Fruit fly (Drosophila melanogaster): Measurements from ENCODE around the gene CG15927.

Gene CG15927

dm6 chrX:12473953-12474468, 19.5 kb downstream of the CG15927 start (continued):
- TF ChIP-seq CG11294 (GFP tag; IDR thresholded peaks at IDR 0.05) (peak; percentile 41; the same call in 1 of the 2 replicates), Lpt (GFP tag; optimal IDR thresholded peaks at IDR 0.05) (no peak), Hr39 (GFP tag; optimal IDR thresholded peaks at IDR 0.05) (peak; percentile 26), Met (GFP tag; optimal IDR thresholded peaks at IDR 0.05) (peak; percentile 39), CG10631 (GFP tag; optimal IDR thresholded peaks at IDR 0.05) (peak; percentile 28), Eip75B (GFP tag; optimal IDR thresholded peaks at IDR 0.05) (no peak), Ets96B (tag; optimal IDR thresholded peaks at IDR 0.05) (no peak), Sox14 (GFP tag; optimal IDR thresholded peaks at IDR 0.05) (no peak), Smox (GFP tag; optimal IDR thresholded peaks at IDR 0.05) (peak; percentile 7), CG3032 (tag; optimal IDR thresholded peaks at IDR 0.05) (peak; percentile 1), Eip78C (GFP tag) (peak; percentile 69), topi (GFP tag; optimal IDR thresholded peaks at IDR 0.05) (peak; percentile 44), Hr38 (GFP tag; optimal IDR thresholded peaks at IDR 0.05) (no peak), CG32006 (GFP tag; optimal IDR thresholded peaks at IDR 0.05) (peak; percentile 45), Ets21C (GFP tag; optimal IDR thresholded peaks at IDR 0.05) (no peak), spab (GFP tag; optimal IDR thresholded peaks at IDR 0.05) (no peak), CG11762 (GFP tag; optimal IDR thresholded peaks at IDR 0.05; ENCODE audit: insufficient read depth) (no peak), acj6 (GFP tag; optimal IDR thresholded peaks at IDR 0.05) (peak; percentile 30), CG6792 (GFP tag; optimal IDR thresholded peaks at IDR 0.05) (peak; percentile 6), CG11902 (GFP tag; optimal IDR thresholded peaks at IDR 0.05) (no peak), CG6276 (GFP tag; optimal IDR thresholded peaks at IDR 0.05) (peak; percentile 19), CG3919 (GFP tag; optimal IDR thresholded peaks at IDR 0.05) (no peak), CG16779 (tag; optimal IDR thresholded peaks at IDR 0.05) (no peak), CG10669 (GFP tag; optimal IDR thresholded peaks at IDR 0.05) (no peak), Hr4 (GFP tag; optimal IDR thresholded peaks at IDR 0.05) (peak; percentile 6), fd85E (GFP tag; optimal IDR thresholded peaks at IDR 0.05) (no peak), dsx (GFP tag; optimal IDR thresholded peaks at IDR 0.05; ENCODE audit: poor library complexity, severe bottlenecking) (no peak), Blimp-1 (GFP tag; optimal IDR thresholded peaks at IDR 0.05) (no peak), CG9139 (GFP tag; optimal IDR thresholded peaks at IDR 0.05) (no peak), CG8319 (GFP tag; optimal IDR thresholded peaks at IDR 0.05) (no peak), Sox102F (GFP tag; optimal IDR thresholded peaks at IDR 0.05) (peak; percentile 19)

- no peak for TF ChIP-seq Met (GFP tag; optimal IDR thresholded peaks at IDR 0.05)
- no peak for TF ChIP-seq Hr38 (GFP tag; optimal IDR thresholded peaks at IDR 0.05)
- TF ChIP-seq CG15336 (GFP tag; IDR thresholded peaks at IDR 0.05): 0 out of 2 replicates have a peak, but pooled peaks have one; percentile 26
- TF ChIP-seq CG34406 (GFP tag; optimal IDR thresholded peaks at IDR 0.05): no peak
- TF ChIP-seq fd59A (GFP tag; optimal IDR thresholded peaks at IDR 0.05): no peak
- no peak for TF ChIP-seq Blimp-1 (GFP tag; optimal IDR thresholded peaks at IDR 0.05)
- TF ChIP-seq acj6 (GFP tag; optimal IDR thresholded peaks at IDR 0.05): no peak
- no peak for TF ChIP-seq CG11294 (GFP tag; IDR thresholded peaks at IDR 0.05)
- TF ChIP-seq svp (GFP tag): no peak
- TF ChIP-seq fkh (GFP tag; optimal IDR thresholded peaks at IDR 0.05): peak; percentile 74
- TF ChIP-seq Eip78C (GFP tag): no peak
- TF ChIP-seq OdsH (GFP tag; optimal IDR thresholded peaks at IDR 0.05): no peak
- TF ChIP-seq CG9139 (GFP tag; optimal IDR thresholded peaks at IDR 0.05): no peak
- TF ChIP-seq CG8119 (GFP tag; IDR thresholded peaks at IDR 0.05): no peak
- TF ChIP-seq CG8319 (GFP tag; optimal IDR thresholded peaks at IDR 0.05): no peak
- no peak for TF ChIP-seq CG6792 (GFP tag; optimal IDR thresholded peaks at IDR 0.05)
- TF ChIP-seq Hr4 (GFP tag; optimal IDR thresholded peaks at IDR 0.05): no peak
Observed at dm6 chrX:12480282-12480681, 25.8 kb downstream of the CG15927 start.
